Worm (Caenorhabditis elegans): Measurements from ENCODE around the gene H06A10.1.

The H06A10.1 gene

ce11 chrX:13558667-13559066, 51.3 kb downstream of the H06A10.1 start:
- TF ChIP-seq mec-3 (tag; optimal IDR thresholded peaks at IDR 0.05; ENCODE audit: borderline replicate concordance) (no peak), zip-5 (tag; optimal IDR thresholded peaks at IDR 0.05) (no peak), C08G9.2 (tag; optimal IDR thresholded peaks at IDR 0.05) (no peak), pat-9 (tag; optimal IDR thresholded peaks at IDR 0.05) (no peak), fax-1 (tag; optimal IDR thresholded peaks at IDR 0.05) (no peak), ceh-18 (tag; optimal IDR thresholded peaks at IDR 0.05) (peak; percentile 1), ceh-34 (tag; optimal IDR thresholded peaks at IDR 0.05) (peak; percentile 41)

All from whole organism, late embryonic.